Fruit fly (Drosophila melanogaster): Measurements from ENCODE around the gene CG7992.

DNA sequence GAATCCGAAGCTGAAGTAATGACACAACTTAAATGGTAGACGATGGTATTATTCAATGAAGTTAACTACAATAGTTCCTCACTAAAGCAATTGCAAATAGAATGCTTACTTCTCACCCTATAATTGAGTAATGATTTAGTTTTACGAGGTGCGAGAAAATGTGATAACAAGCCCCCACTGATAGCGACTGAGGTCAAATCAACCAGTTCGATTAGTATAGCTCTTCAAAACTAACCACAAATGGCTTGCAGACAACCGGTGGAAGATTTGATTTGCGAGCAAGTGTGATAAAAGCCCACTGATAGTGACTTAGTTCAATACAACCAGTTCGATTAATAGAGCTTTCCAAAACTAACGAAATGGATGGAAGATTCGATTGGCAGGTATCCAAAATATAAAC is 7.7 kb downstream of the CG7992 start:
- no peak for TF ChIP-seq CG7101 (tag; optimal IDR thresholded peaks at IDR 0.05)
- no peak for TF ChIP-seq tj (GFP tag; optimal IDR thresholded peaks at IDR 0.05)
- no peak for TF ChIP-seq cic (GFP tag; optimal IDR thresholded peaks at IDR 0.05)
- TF ChIP-seq CG11617 (GFP tag; optimal IDR thresholded peaks at IDR 0.05), result no peak
- TF ChIP-seq Crg-1 (GFP tag; optimal IDR thresholded peaks at IDR 0.05), result no peak
- no peak for TF ChIP-seq CG12768 (GFP tag; optimal IDR thresholded peaks at IDR 0.05)
- TF ChIP-seq cnc (optimal IDR thresholded peaks at IDR 0.05), result no peak
- TF ChIP-seq CG5204 (GFP tag; optimal IDR thresholded peaks at IDR 0.05), result no peak
- no peak for TF ChIP-seq pad (GFP tag; optimal IDR thresholded peaks at IDR 0.05)
- TF ChIP-seq bab1 (GFP tag; optimal IDR thresholded peaks at IDR 0.05), result no peak
- TF ChIP-seq toe (GFP tag; optimal IDR thresholded peaks at IDR 0.05), result no peak
